Fruit fly (Drosophila melanogaster) whole organism, adult: ENCODE data around the gene CG31199.

ENCODE experiments used
- CG1620 ChIP-seq: fragments of 200-800 bp; sonication (Bioruptor generic); optimal IDR thresholded peaks from 2 replicates; lab custom pipeline; 2016; ENCODE audit warnings: missing biosample characterization, missing genetic modification characterization
- Crg-1 ChIP-seq: fragments of 200-800 bp; sonication (Bioruptor generic); optimal IDR thresholded peaks from 2 replicates; lab custom pipeline; 2016; ENCODE audit warnings: missing biosample characterization, missing genetic modification characterization

dm6 chr3R:20743769-20744168, at the start of gene CG31199:
- no peak for TF ChIP-seq CG1620
- TF ChIP-seq Crg-1 (GFP tag; lab: Kevin White, UChicago), result no peak
